Fruit fly (Drosophila melanogaster): ENCODE measurements around the gene CAH8.

The CAH8 gene

dm6 chr3R:22410537-22411360 is 21.2 kb upstream of the CAH8 start, which contains the start of the genes CG13850 and lqfR (continued):
- peak in 1 of 2 experiments; percentile 30 for TF ChIP-seq tll (GFP tag; optimal IDR thresholded peaks at IDR 0.05)
- peak; percentile 40 for TF ChIP-seq CG6654 (GFP tag; optimal IDR thresholded peaks at IDR 0.05)
- TF ChIP-seq peb (GFP tag; IDR thresholded peaks at IDR 0.05): no peak
- TF ChIP-seq Awh (GFP tag; IDR thresholded peaks at IDR 0.05): no peak
- peak; percentile 52 for TF ChIP-seq her (GFP tag; optimal IDR thresholded peaks at IDR 0.05)
- TF ChIP-seq sqz (GFP tag; optimal IDR thresholded peaks at IDR 0.05): no peak
- TF ChIP-seq CG31224 (GFP tag; IDR thresholded peaks at IDR 0.05): peak; percentile 41; the same call in 1 of the 2 replicates
- peak; percentile 65 for TF ChIP-seq CG11456 (GFP tag; IDR thresholded peaks at IDR 0.05)
- peak; percentile 46 for TF ChIP-seq CG13296 (GFP tag; optimal IDR thresholded peaks at IDR 0.05)
- TF ChIP-seq sob (GFP tag; IDR thresholded peaks at IDR 0.05): peak; percentile 82
- peak; percentile 38 for TF ChIP-seq lbe (GFP tag; optimal IDR thresholded peaks at IDR 0.05)
- TF ChIP-seq D19A (tag; optimal IDR thresholded peaks at IDR 0.05): no peak
- peak; percentile 46; the same call in 1 of the 2 replicates for TF ChIP-seq CG7372 (GFP tag; IDR thresholded peaks at IDR 0.05)
- peak; percentile 80 for TF ChIP-seq CG12391 (tag; optimal IDR thresholded peaks at IDR 0.05)
- TF ChIP-seq CG16863 (GFP tag; optimal IDR thresholded peaks at IDR 0.05): peak; percentile 65
- peak; percentile 2 for TF ChIP-seq CG8388 (GFP tag; optimal IDR thresholded peaks at IDR 0.05)
- peak; percentile 57 for TF ChIP-seq CG6765 (GFP tag; optimal IDR thresholded peaks at IDR 0.05)
- no peak for TF ChIP-seq ash1 (GFP tag; optimal IDR thresholded peaks at IDR 0.05)
- TF ChIP-seq bigmax (GFP tag; optimal IDR thresholded peaks at IDR 0.05): peak; percentile 73
- peak; percentile 47 for TF ChIP-seq B-H2 (GFP tag; optimal IDR thresholded peaks at IDR 0.05)
- TF ChIP-seq da (GFP tag; optimal IDR thresholded peaks at IDR 0.05): peak; percentile 47
- TF ChIP-seq CG15696 (tag; optimal IDR thresholded peaks at IDR 0.05): peak; percentile 51
- peak; percentile 78 for TF ChIP-seq CG9876 (GFP tag; optimal IDR thresholded peaks at IDR 0.05)
- peak; percentile 44 for TF ChIP-seq CG1529 (GFP tag; optimal IDR thresholded peaks at IDR 0.05)
- peak; percentile 45; the same call in 1 of the 2 replicates for TF ChIP-seq Xrp1 (GFP tag; IDR thresholded peaks at IDR 0.05)
- TF ChIP-seq Dref (GFP tag; IDR thresholded peaks at IDR 0.05): peak; percentile 36; the same call in 1 of the 2 replicates
- peak; percentile 82 for TF ChIP-seq CG10543 (GFP tag; optimal IDR thresholded peaks at IDR 0.05)
- TF ChIP-seq CG5953 (GFP tag; IDR thresholded peaks at IDR 0.05): 0 out of 2 replicates have a peak, but pooled peaks have one; percentile 21
- peak; percentile 45 for TF ChIP-seq org-1 (GFP tag; optimal IDR thresholded peaks at IDR 0.05)
- peak; percentile 29 for TF ChIP-seq zen (tag; optimal IDR thresholded peaks at IDR 0.05)
- no peak for TF ChIP-seq CG11093 (GFP tag; IDR thresholded peaks at IDR 0.05)
- TF ChIP-seq Mrtf (GFP tag; IDR thresholded peaks at IDR 0.05): peak; percentile 40; the same call in 1 of the 3 replicates
- peak; percentile 76 for TF ChIP-seq lab (GFP tag; optimal IDR thresholded peaks at IDR 0.05)
- TF ChIP-seq CG9609 (GFP tag; optimal IDR thresholded peaks at IDR 0.05): peak; percentile 81
- TF ChIP-seq BEAF-32 (GFP tag; optimal IDR thresholded peaks at IDR 0.05): peak; percentile 51
- TF ChIP-seq kni (GFP tag; optimal IDR thresholded peaks at IDR 0.05): peak; percentile 64
- TF ChIP-seq D19B (GFP tag; optimal IDR thresholded peaks at IDR 0.05): peak; percentile 66
- TF ChIP-seq sens (GFP tag): peak; percentile 94
- TF ChIP-seq Dek (tag; optimal IDR thresholded peaks at IDR 0.05): peak; percentile 73
- peak; percentile 68 for TF ChIP-seq dmrt11E (tag; optimal IDR thresholded peaks at IDR 0.05)
- no peak for TF ChIP-seq tio (GFP tag; optimal IDR thresholded peaks at IDR 0.05)
- TF ChIP-seq CG4360 (GFP tag; IDR thresholded peaks at IDR 0.05): no peak
- TF ChIP-seq chn (GFP tag; optimal IDR thresholded peaks at IDR 0.05): peak; percentile 80
- no peak; the same call in 1 of the 2 replicates for TF ChIP-seq wdn (GFP tag; IDR thresholded peaks at IDR 0.05)
- TF ChIP-seq Gug (GFP tag; IDR thresholded peaks at IDR 0.05): peak; percentile 59; the same call in 3 of the 4 replicates
- peak; percentile 80 for TF ChIP-seq caup (GFP tag; optimal IDR thresholded peaks at IDR 0.05; ENCODE audit: severe bottlenecking)
- no peak for TF ChIP-seq CTCF (GFP tag; optimal IDR thresholded peaks at IDR 0.05)
- TF ChIP-seq inv (GFP tag; IDR thresholded peaks at IDR 0.05; ENCODE audit: partially characterized antibody): no peak
- no peak for TF ChIP-seq CG17328 (GFP tag; IDR thresholded peaks at IDR 0.05)

All from whole organism, embryonic.